Worm (Caenorhabditis elegans): ENCODE data around the gene ZK418.7.

Gene ZK418.7

DNA sequence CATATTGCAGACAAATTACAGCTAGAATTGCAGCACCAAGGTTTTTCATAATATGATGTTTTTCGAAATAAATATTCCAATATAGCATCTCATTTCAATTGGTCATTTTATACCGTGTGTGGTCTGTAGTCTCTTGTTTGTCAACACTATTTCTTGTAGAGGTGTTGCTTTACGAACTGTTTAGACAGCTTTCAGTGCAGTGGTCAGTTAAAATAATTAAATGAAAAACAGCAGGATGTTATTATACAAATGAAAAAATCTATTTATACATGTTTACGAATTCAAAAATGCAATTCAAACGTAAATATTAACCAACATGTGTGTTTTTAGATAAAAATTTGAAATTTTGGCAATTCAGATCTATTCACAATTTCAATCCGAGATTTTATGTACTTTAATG is 31.2 kb upstream of the ZK418.7 start, which contains the start of gene B0280.7:
Gene B0280.7 (minus strand): TSS at position 101 of the 400 bp plus-strand sequence.
- TF ChIP-seq C34B4.2 (tag; optimal IDR thresholded peaks at IDR 0.05) (no peak), efl-3 (GFP tag; optimal IDR thresholded peaks at IDR 0.05) (no peak), nhr-28 (tag; optimal IDR thresholded peaks at IDR 0.05) (no peak), snpc-4 (tag; optimal IDR thresholded peaks at IDR 0.05) (no peak), mef-2 (tag; optimal IDR thresholded peaks at IDR 0.05) (no peak), nhr-237 (tag; optimal IDR thresholded peaks at IDR 0.05) (no peak), isw-1 (GFP tag; IDR thresholded peaks at IDR 0.05) (no peak), ztf-11 (tag; optimal IDR thresholded peaks at IDR 0.05) (no peak), ceh-82 (tag; optimal IDR thresholded peaks at IDR 0.05) (no peak), tlp-1 (tag; optimal IDR thresholded peaks at IDR 0.05) (no peak), nhr-77 (tag; optimal IDR thresholded peaks at IDR 0.05) (no peak), mab-9 (GFP tag; IDR thresholded peaks at IDR 0.05) (no peak), Y116A8C.19 (tag; optimal IDR thresholded peaks at IDR 0.05; ENCODE audit: borderline replicate concordance) (no peak), ama-1 (optimal IDR thresholded peaks at IDR 0.05) (no peak), skn-1 (tag; optimal IDR thresholded peaks at IDR 0.05) (no peak), ets-5 (GFP tag; IDR thresholded peaks at IDR 0.05) (no peak), lsy-2 (tag; optimal IDR thresholded peaks at IDR 0.05) (no peak), unc-86 (tag; optimal IDR thresholded peaks at IDR 0.05) (no peak)

DNA sequence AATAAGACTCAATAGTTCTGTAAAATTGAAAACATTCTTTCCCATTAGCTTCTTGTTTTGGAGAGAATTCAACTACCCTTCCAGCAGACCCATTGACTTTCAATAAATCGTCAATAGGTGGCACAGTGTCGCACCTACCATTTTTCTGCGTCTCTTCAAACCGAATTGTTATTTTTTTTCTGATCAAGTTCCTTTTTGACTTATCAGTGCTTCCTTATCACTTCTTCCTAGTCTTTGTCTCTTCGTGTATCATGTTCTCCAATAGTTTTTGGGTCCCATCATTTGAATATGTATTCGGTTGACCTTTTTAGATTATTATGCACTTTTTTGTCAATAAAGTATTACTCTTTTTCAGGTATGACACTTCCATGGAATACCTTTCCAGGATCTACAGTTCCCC is 27.4 kb upstream of the ZK418.7 start, which contains the start of gene odd-1:
Gene odd-1 (plus strand): TSS at position 349 of the 400 bp plus-strand sequence.
- TF ChIP-seq elt-2 (tag; optimal IDR thresholded peaks at IDR 0.05), result peak; percentile 7
- no peak for TF ChIP-seq xbp-1 (tag; optimal IDR thresholded peaks at IDR 0.05)

DNA sequence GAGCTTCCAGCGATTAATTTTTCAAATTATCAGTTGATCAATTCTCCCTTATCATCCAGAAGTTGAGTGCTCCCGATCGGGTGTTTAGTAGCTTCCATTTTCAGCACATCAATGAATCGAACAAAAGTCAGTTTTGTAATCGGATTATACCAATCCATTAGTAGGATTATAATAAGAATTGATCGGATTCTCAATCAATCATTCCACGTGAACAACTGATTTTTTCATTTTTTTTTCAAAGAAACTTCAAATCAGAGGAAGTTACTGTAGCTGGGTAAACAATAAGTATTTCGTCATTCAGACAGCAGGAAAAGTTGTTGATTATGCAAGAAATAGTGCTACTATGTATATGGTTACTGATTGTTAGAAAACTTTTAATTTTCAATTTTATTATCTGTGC is 26.3 kb upstream of the ZK418.7 start:
- TF ChIP-seq swsn-7 (tag; optimal IDR thresholded peaks at IDR 0.05), result no peak
- TF ChIP-seq elt-2 (tag; optimal IDR thresholded peaks at IDR 0.05), result peak; percentile 48

DNA sequence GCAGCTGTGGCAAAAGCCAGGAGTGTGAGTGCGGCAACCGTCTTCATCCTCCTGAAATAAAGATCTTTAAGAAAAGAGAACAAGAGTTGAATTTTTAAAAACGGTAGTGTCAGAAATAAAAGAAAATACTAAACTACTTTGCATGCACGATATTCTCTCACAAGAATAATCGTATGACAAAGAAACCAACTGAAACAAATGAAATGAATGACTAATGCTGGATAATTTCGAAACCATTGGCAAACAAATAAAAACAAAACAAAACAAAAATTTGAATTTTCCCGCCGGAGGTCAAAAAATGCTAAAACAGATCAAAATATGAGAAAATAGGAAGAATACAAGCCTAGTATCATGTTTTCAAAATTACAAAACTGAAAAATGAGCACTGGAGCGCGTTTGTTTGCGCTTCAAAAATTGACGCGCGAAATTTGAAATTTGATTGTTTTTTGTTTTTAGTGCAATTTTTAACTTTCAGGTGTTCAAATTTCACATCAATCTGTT is 23.4 kb upstream of the ZK418.7 start, which contains the start of gene cpg-2:
Gene cpg-2 (minus strand): TSS at position 51 of the 501 bp plus-strand sequence.
- TF ChIP-seq unc-86 (tag; optimal IDR thresholded peaks at IDR 0.05) (no peak), efl-3 (GFP tag; optimal IDR thresholded peaks at IDR 0.05) (no peak), ces-1 (GFP tag; optimal IDR thresholded peaks at IDR 0.05) (no peak), mdl-1 (tag; optimal IDR thresholded peaks at IDR 0.05) (no peak), grh-1 (GFP tag; IDR thresholded peaks at IDR 0.05) (no peak), sox-4 (tag; optimal IDR thresholded peaks at IDR 0.05) (no peak), unc-130 (tag; optimal IDR thresholded peaks at IDR 0.05) (no peak), ceh-90 (tag; optimal IDR thresholded peaks at IDR 0.05) (no peak), nhr-28 (tag; optimal IDR thresholded peaks at IDR 0.05) (no peak), lin-14 (GFP tag; optimal IDR thresholded peaks at IDR 0.05) (no peak), elt-3 (tag; optimal IDR thresholded peaks at IDR 0.05) (no peak)

DNA sequence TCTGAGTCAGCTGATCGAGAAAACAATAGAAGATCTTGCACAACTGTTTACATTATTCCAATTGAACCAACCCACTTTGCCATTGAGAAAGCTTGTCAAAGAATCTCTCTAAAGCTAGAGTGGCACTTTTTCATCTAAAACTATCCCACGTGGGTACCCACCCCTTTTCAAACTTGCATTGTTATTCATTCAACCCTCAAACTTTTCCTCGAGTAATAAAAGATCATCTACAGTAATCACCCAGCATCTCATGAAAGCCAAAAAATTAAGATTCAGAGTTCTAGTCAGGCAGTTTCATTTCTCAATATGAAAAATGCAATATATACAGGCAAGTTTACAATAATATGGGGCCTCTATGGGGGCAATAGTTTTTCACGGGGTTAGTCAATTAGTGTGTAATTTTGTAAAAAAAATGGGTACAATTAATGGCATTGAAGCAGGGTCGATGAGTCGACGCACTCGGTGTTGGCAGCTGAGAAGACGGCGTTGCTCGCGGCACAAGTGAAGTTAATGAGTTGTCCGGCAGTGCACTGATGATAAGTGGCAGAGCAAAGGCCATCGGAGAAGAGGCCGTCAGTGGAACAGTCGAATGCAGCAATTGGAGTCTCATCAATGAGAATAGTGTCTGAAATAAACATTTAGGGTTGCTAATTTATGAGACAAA is 21.4 kb upstream of the ZK418.7 start:
- no peak for TF ChIP-seq rnt-1 (tag; optimal IDR thresholded peaks at IDR 0.05)
- no peak for TF ChIP-seq nhr-20 (tag; optimal IDR thresholded peaks at IDR 0.05)
- TF ChIP-seq aha-1 (tag; optimal IDR thresholded peaks at IDR 0.05), result no peak
- TF ChIP-seq fkh-8 (tag; optimal IDR thresholded peaks at IDR 0.05), result no peak
- TF ChIP-seq nhr-11 (tag; optimal IDR thresholded peaks at IDR 0.05), result no peak
- TF ChIP-seq pax-3 (tag; optimal IDR thresholded peaks at IDR 0.05), result no peak
- no peak for TF ChIP-seq F16B12.6 (tag; optimal IDR thresholded peaks at IDR 0.05)
- no peak for TF ChIP-seq irx-1 (tag; optimal IDR thresholded peaks at IDR 0.05)
- TF ChIP-seq ces-1 (GFP tag; optimal IDR thresholded peaks at IDR 0.05), result no peak
- TF ChIP-seq fkh-10 (GFP tag; optimal IDR thresholded peaks at IDR 0.05), result no peak
- no peak for TF ChIP-seq lin-13 (GFP tag; optimal IDR thresholded peaks at IDR 0.05)
- TF ChIP-seq zip-4 (GFP tag; optimal IDR thresholded peaks at IDR 0.05), result no peak
- no peak for TF ChIP-seq nhr-19 (GFP tag; conservative IDR thresholded peaks at IDR 0.05)
- TF ChIP-seq swsn-7 (tag; optimal IDR thresholded peaks at IDR 0.05), result no peak
- TF ChIP-seq nhr-77 (tag; optimal IDR thresholded peaks at IDR 0.05), result no peak
